Fruit fly (Drosophila melanogaster): ENCODE data around the gene InR.

Gene InR

DNA sequence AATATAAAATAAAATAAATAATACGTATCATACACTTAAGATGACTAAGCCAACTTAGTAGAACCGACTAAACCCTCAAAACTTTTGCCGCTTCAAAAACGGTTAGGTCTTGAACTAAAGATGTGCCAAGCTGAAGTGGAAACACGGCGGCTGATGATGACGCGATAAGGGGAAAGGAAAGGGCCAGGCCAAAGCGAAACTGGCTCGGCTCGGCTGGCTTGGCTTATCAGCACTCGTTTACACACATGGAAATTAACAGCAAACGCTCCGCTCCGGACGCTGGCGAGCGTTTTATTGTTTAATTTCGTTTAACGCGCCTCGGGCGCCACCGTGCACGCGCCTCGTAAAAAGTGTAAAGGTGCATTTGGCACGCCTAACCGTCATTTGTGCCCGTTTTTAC is 36.5 kb downstream of the InR start:
- TF ChIP-seq pdm3 (GFP tag; optimal IDR thresholded peaks at IDR 0.05) (no peak), CG16779 (tag; optimal IDR thresholded peaks at IDR 0.05) (peak; percentile 5)

- TF ChIP-seq CG8319 (GFP tag; optimal IDR thresholded peaks at IDR 0.05), result no peak
- peak; percentile 2; the same call in 1 of the 3 replicates for TF ChIP-seq CG8119 (GFP tag; IDR thresholded peaks at IDR 0.05)
- 0 out of 3 replicates have a peak, but pooled peaks have one; percentile 4 for TF ChIP-seq CG6163 (GFP tag; IDR thresholded peaks at IDR 0.05)
- TF ChIP-seq CG1621 (tag; optimal IDR thresholded peaks at IDR 0.05), result no peak
Observed at dm6 chr3R:21582124-21582474, 37.0 kb downstream of the InR start.

dm6 chr3R:21581365-21582123 is 37.6 kb downstream of the InR start:
- TF ChIP-seq CG6276 (GFP tag; optimal IDR thresholded peaks at IDR 0.05) (peak; percentile 36), fkh (GFP tag; optimal IDR thresholded peaks at IDR 0.05) (peak; percentile 19), pdm3 (GFP tag; optimal IDR thresholded peaks at IDR 0.05) (no peak), Gug (GFP tag; IDR thresholded peaks at IDR 0.05) (peak; percentile 24; the same call in 1 of the 2 replicates), spab (GFP tag; optimal IDR thresholded peaks at IDR 0.05) (no peak), Smox (GFP tag; optimal IDR thresholded peaks at IDR 0.05) (no peak), Lpt (GFP tag; optimal IDR thresholded peaks at IDR 0.05) (peak; percentile 8), topi (GFP tag; optimal IDR thresholded peaks at IDR 0.05) (no peak), CG1621 (tag; optimal IDR thresholded peaks at IDR 0.05) (no peak), CG6163 (GFP tag; IDR thresholded peaks at IDR 0.05) (peak; percentile 45; the same call in 2 of the 3 replicates), eg (GFP tag; IDR thresholded peaks at IDR 0.05) (peak; percentile 87), CG15336 (GFP tag; IDR thresholded peaks at IDR 0.05) (peak; percentile 69), CG8119 (GFP tag; IDR thresholded peaks at IDR 0.05) (peak; percentile 72), CG7368 (GFP tag; optimal IDR thresholded peaks at IDR 0.05) (no peak)

dm6 chr3R:21580091-21580490 is 39.0 kb downstream of the InR start:
- TF ChIP-seq achi (GFP tag; optimal IDR thresholded peaks at IDR 0.05), result peak; percentile 99
- TF ChIP-seq CG15336 (GFP tag; IDR thresholded peaks at IDR 0.05), result 0 out of 2 replicates have a peak, but pooled peaks have one; percentile 13
- TF ChIP-seq Hr4 (GFP tag; optimal IDR thresholded peaks at IDR 0.05), result no peak

DNA sequence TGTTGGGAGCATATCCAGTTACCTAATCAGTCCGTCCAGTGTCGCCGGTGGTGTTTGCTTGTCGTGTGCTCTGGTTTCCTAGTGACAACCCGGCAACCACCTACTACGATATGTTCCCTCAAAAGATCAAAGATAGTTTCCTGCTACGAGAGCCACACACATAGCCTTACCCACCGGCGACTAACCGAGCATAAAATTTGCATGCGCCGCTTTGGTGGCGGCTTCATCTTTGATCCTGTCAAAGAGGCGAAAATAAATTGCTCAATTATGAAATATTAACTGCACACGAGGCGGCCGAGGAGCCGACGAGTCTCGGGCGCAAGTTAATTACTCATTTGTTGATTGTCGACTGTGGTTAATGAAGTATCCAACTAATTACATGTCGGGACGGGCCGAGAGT is 50.1 kb downstream of the InR start, which contains the start of gene CG15498:
TSS of gene CG15498 (minus strand) at position 101 of the 400 bp plus-strand sequence.
- TF ChIP-seq CG10631 (GFP tag; optimal IDR thresholded peaks at IDR 0.05) (no peak), CG8119 (GFP tag; IDR thresholded peaks at IDR 0.05) (no peak), CG1621 (tag; optimal IDR thresholded peaks at IDR 0.05) (no peak), CG34406 (GFP tag; optimal IDR thresholded peaks at IDR 0.05) (no peak), Gug (GFP tag; IDR thresholded peaks at IDR 0.05) (no peak), ss (GFP tag; optimal IDR thresholded peaks at IDR 0.05) (no peak), CG9139 (GFP tag; optimal IDR thresholded peaks at IDR 0.05) (no peak), Hr38 (GFP tag; optimal IDR thresholded peaks at IDR 0.05) (no peak), lz (GFP tag; optimal IDR thresholded peaks at IDR 0.05) (no peak), CG4318 (GFP tag; optimal IDR thresholded peaks at IDR 0.05) (no peak), CG6792 (GFP tag; optimal IDR thresholded peaks at IDR 0.05) (no peak), CG16779 (tag; optimal IDR thresholded peaks at IDR 0.05) (no peak), CG3032 (tag; optimal IDR thresholded peaks at IDR 0.05) (no peak), achi (GFP tag; optimal IDR thresholded peaks at IDR 0.05) (no peak), CG6163 (GFP tag; IDR thresholded peaks at IDR 0.05) (no peak), Ets21C (GFP tag; optimal IDR thresholded peaks at IDR 0.05) (no peak), Sox15 (GFP tag; optimal IDR thresholded peaks at IDR 0.05) (no peak)

dm6 chr3R:21566784-21567183 is 52.3 kb downstream of the InR start:
- TF ChIP-seq Sox14 (GFP tag; optimal IDR thresholded peaks at IDR 0.05) (no peak), CG7368 (GFP tag; optimal IDR thresholded peaks at IDR 0.05) (no peak), CG6808 (GFP tag; optimal IDR thresholded peaks at IDR 0.05) (no peak), dsx (GFP tag; optimal IDR thresholded peaks at IDR 0.05; ENCODE audit: poor library complexity, severe bottlenecking) (no peak), Gug (GFP tag; IDR thresholded peaks at IDR 0.05) (no peak), spab (GFP tag; optimal IDR thresholded peaks at IDR 0.05) (no peak), svp (GFP tag) (no peak), fd85E (GFP tag; optimal IDR thresholded peaks at IDR 0.05) (no peak), Smox (GFP tag; optimal IDR thresholded peaks at IDR 0.05) (no peak), CG9139 (GFP tag; optimal IDR thresholded peaks at IDR 0.05) (no peak), CG32006 (GFP tag; optimal IDR thresholded peaks at IDR 0.05) (no peak), topi (GFP tag; optimal IDR thresholded peaks at IDR 0.05) (no peak), dac (GFP tag; optimal IDR thresholded peaks at IDR 0.05) (no peak), lz (GFP tag; optimal IDR thresholded peaks at IDR 0.05) (no peak), CG6854 (GFP tag; optimal IDR thresholded peaks at IDR 0.05) (no peak)

All from whole organism, prepupa.